Fruit fly (Drosophila melanogaster): Measurements from ENCODE around the gene CG31174.

- TF ChIP-seq CTCF (optimal IDR thresholded peaks at IDR 0.05) (no peak), CG8478 (optimal IDR thresholded peaks at IDR 0.05) (no peak)
Observed at dm6 chr3R:21852579-21853233, 16.6 kb downstream of the CG31174 start.
